Worm (Caenorhabditis elegans) whole organism, late embryonic: ENCODE measurements around the gene K04C1.3.

ENCODE experiments used
- K02D7.2 ChIP-seq: sonication (generic microtip); optimal IDR thresholded peaks from 2 replicates; lab custom pipeline; 2017; ENCODE audit warnings: mild to moderate bottlenecking, missing genetic modification characterization, missing compliant biosample characterization
- K09A11.1 ChIP-seq: sonication (generic microtip); optimal IDR thresholded peaks from 2 replicates; lab custom pipeline; 2017; ENCODE audit warnings: antibody characterized with exemption, mild to moderate bottlenecking, missing genetic modification characterization, missing compliant biosample characterization; ENCODE audit not compliant: insufficient read depth
- ahr-1 ChIP-seq: sonication (generic microtip); optimal IDR thresholded peaks from 2 replicates; lab custom pipeline; 2016; ENCODE audit warnings: missing genetic modification characterization, missing compliant biosample characterization
- ceh-18 ChIP-seq: sonication (generic microtip); optimal IDR thresholded peaks from 2 replicates; lab custom pipeline; 2016; ENCODE audit warnings: missing genetic modification characterization, missing compliant biosample characterization
- ceh-19 ChIP-seq: fragments of 200-800 bp; sonication (Bioruptor generic); optimal IDR thresholded peaks from 2 replicates; lab custom pipeline; 2018; ENCODE audit warnings: mild to moderate bottlenecking, missing genetic modification characterization, missing compliant biosample characterization
- ceh-2 ChIP-seq: sonication (generic microtip); optimal IDR thresholded peaks from 2 replicates; lab custom pipeline; 2016; ENCODE audit warnings: missing genotype, missing genetic modification characterization, missing compliant biosample characterization
- ceh-22 ChIP-seq: sonication (generic microtip); optimal IDR thresholded peaks from 2 replicates; lab custom pipeline; 2017; ENCODE audit warnings: missing biosample characterization, missing genetic modification characterization
- ceh-24 ChIP-seq: sonication (generic microtip); optimal IDR thresholded peaks from 2 replicates; lab custom pipeline; 2016; ENCODE audit warnings: mild to moderate bottlenecking, missing genetic modification characterization, missing compliant biosample characterization
- ceh-30 ChIP-seq: fragments of 150-350 bp; optimal IDR thresholded peaks from 2 replicates; lab custom pipeline; 2014; ENCODE audit warnings: missing biosample characterization, missing genetic modification characterization
- ceh-31 ChIP-seq: sonication (generic microtip); optimal IDR thresholded peaks from 2 replicates; lab custom pipeline; 2016; ENCODE audit warnings: missing genetic modification characterization, missing compliant biosample characterization
- ceh-34 ChIP-seq: sonication (generic microtip); optimal IDR thresholded peaks from 2 replicates; lab custom pipeline; 2016; ENCODE audit warnings: mild to moderate bottlenecking, missing genetic modification characterization, missing compliant biosample characterization
- dmd-4 ChIP-seq: sonication (generic microtip); optimal IDR thresholded peaks from 2 replicates; lab custom pipeline; 2016; ENCODE audit warnings: borderline replicate concordance, missing genetic modification characterization, missing compliant biosample characterization
- dve-1 ChIP-seq: sonication (generic microtip); optimal IDR thresholded peaks from 2 replicates; lab custom pipeline; 2017; ENCODE audit warnings: antibody characterized with exemption, mild to moderate bottlenecking, missing genetic modification characterization, missing compliant biosample characterization
- elt-2 ChIP-seq: sonication (generic microtip); optimal IDR thresholded peaks from 2 replicates; lab custom pipeline; 2016; ENCODE audit warnings: missing genetic modification reagents, missing genetic modification characterization, missing compliant biosample characterization
- elt-4 ChIP-seq: sonication (generic microtip); optimal IDR thresholded peaks from 2 replicates; lab custom pipeline; 2016; ENCODE audit warnings: missing genetic modification characterization, missing compliant biosample characterization
- fax-1 ChIP-seq: sonication (generic microtip); optimal IDR thresholded peaks from 2 replicates; lab custom pipeline; 2016; ENCODE audit warnings: missing genotype, missing genetic modification characterization, missing compliant biosample characterization
- fkh-10 ChIP-seq: fragments of 150-350 bp; optimal IDR thresholded peaks from 2 replicates; lab custom pipeline; 2014; ENCODE audit warnings: missing biosample characterization, missing genetic modification reagents, missing genetic modification characterization
- fkh-6 ChIP-seq: sonication (generic microtip); optimal IDR thresholded peaks from 2 replicates; lab custom pipeline; 2016; ENCODE audit warnings: missing genetic modification characterization, missing compliant biosample characterization
- gmeb-2 ChIP-seq: sonication (generic microtip); optimal IDR thresholded peaks from 2 replicates; lab custom pipeline; 2016; ENCODE audit warnings: missing genetic modification characterization, inconsistent platforms, missing compliant biosample characterization
- hlh-15 ChIP-seq: sonication (generic microtip); optimal IDR thresholded peaks from 2 replicates; lab custom pipeline; 2016; ENCODE audit warnings: missing genetic modification characterization, missing compliant biosample characterization
- hlh-30 ChIP-seq: sonication (generic microtip); optimal IDR thresholded peaks from 2 replicates; lab custom pipeline; 2017; ENCODE audit warnings: antibody characterized with exemption, missing genetic modification characterization, missing compliant biosample characterization; ENCODE audit not compliant: insufficient read depth
- hlh-8 ChIP-seq: sonication (generic microtip); optimal IDR thresholded peaks from 2 replicates; lab custom pipeline; 2016; ENCODE audit warnings: missing genotype, missing genetic modification characterization, missing compliant biosample characterization
- lim-6 ChIP-seq: sonication (generic microtip); optimal IDR thresholded peaks from 2 replicates; lab custom pipeline; 2016; ENCODE audit warnings: missing genetic modification characterization, missing compliant biosample characterization
- madf-2 ChIP-seq: sonication (generic microtip); optimal IDR thresholded peaks from 2 replicates; lab custom pipeline; 2017; ENCODE audit warnings: missing genetic modification characterization, missing compliant biosample characterization
- nfya-1 ChIP-seq: sonication (generic microtip); optimal IDR thresholded peaks from 2 replicates; lab custom pipeline; 2017; ENCODE audit warnings: missing genetic modification characterization, mild to moderate bottlenecking, missing compliant biosample characterization, antibody characterized with exemption, moderate library complexity
- odd-2 ChIP-seq: sonication (generic microtip); optimal IDR thresholded peaks from 2 replicates; lab custom pipeline; 2017; ENCODE audit warnings: antibody characterized with exemption, mild to moderate bottlenecking, missing genetic modification characterization, missing compliant biosample characterization
- pat-9 ChIP-seq: fragments of 200-800 bp; sonication (Bioruptor generic); optimal IDR thresholded peaks from 2 replicates; lab custom pipeline; 2018; ENCODE audit warnings: mild to moderate bottlenecking, missing genetic modification characterization, moderate library complexity, missing compliant biosample characterization
- pha-4 ChIP-seq: fragments of 150-350 bp; optimal IDR thresholded peaks from 2 replicates; lab custom pipeline; 2018; ENCODE audit warnings: missing biosample characterization, missing genetic modification reagents, missing genetic modification characterization
- ref-2 ChIP-seq: sonication (generic microtip); optimal IDR thresholded peaks from 2 replicates; lab custom pipeline; 2016; ENCODE audit warnings: missing genetic modification characterization, missing compliant biosample characterization
- rnt-1 ChIP-seq: sonication (generic microtip); optimal IDR thresholded peaks from 2 replicates; lab custom pipeline; 2016; ENCODE audit warnings: missing genetic modification characterization, missing compliant biosample characterization
- sox-2 ChIP-seq: fragments of 200-800 bp; sonication (Bioruptor generic); IDR thresholded peaks from 2 replicates; pipeline ENCODE4 v1.3.6; 2022; ENCODE audit warnings: missing genetic modification reagents, missing genetic modification characterization, missing compliant biosample characterization
- syd-9 ChIP-seq: sonication (generic microtip); optimal IDR thresholded peaks from 2 replicates; lab custom pipeline; 2016; ENCODE audit warnings: mild to moderate bottlenecking, missing genetic modification characterization, moderate library complexity, missing compliant biosample characterization
- tbx-2 ChIP-seq: sonication (generic microtip); optimal IDR thresholded peaks from 2 replicates; lab custom pipeline; 2016; ENCODE audit warnings: missing genetic modification characterization, missing compliant biosample characterization
- tbx-7 ChIP-seq: sonication (generic microtip); optimal IDR thresholded peaks from 2 replicates; lab custom pipeline; 2016; ENCODE audit warnings: missing genotype, missing genetic modification characterization, missing compliant biosample characterization
- ttx-3 ChIP-seq: sonication (generic microtip); optimal IDR thresholded peaks from 2 replicates; lab custom pipeline; 2016; ENCODE audit warnings: missing genetic modification reagents, missing genetic modification characterization, missing compliant biosample characterization
- unc-3 ChIP-seq, 2 experiments: fragments of 200-800 bp in 1 of 2; sonication (Bioruptor generic) in 1 of 2; sonication (generic microtip) in 1 of 2; conservative IDR thresholded peaks in 1 of 2; optimal IDR thresholded peaks in 1 of 2; 2 replicates each; pipeline versions ENCODE4 v1.3.6 to Lab custom; 2016 to 2022; ENCODE audit warnings: missing compliant biosample characterization in 2 of 2, missing genetic modification characterization in 2 of 2, missing genetic modification reagents in 1 of 2
- unc-55 ChIP-seq: sonication (generic microtip); optimal IDR thresholded peaks from 2 replicates; lab custom pipeline; 2017; ENCODE audit warnings: missing biosample characterization, missing genetic modification reagents, missing genetic modification characterization
- zip-5 ChIP-seq: sonication (generic microtip); optimal IDR thresholded peaks from 2 replicates; lab custom pipeline; 2016; ENCODE audit warnings: missing genetic modification characterization, missing compliant biosample characterization
- ztf-16 ChIP-seq: sonication (generic microtip); optimal IDR thresholded peaks from 2 replicates; lab custom pipeline; 2017; ENCODE audit warnings: missing genetic modification characterization, missing compliant biosample characterization

The K04C1.3 gene

DNA sequence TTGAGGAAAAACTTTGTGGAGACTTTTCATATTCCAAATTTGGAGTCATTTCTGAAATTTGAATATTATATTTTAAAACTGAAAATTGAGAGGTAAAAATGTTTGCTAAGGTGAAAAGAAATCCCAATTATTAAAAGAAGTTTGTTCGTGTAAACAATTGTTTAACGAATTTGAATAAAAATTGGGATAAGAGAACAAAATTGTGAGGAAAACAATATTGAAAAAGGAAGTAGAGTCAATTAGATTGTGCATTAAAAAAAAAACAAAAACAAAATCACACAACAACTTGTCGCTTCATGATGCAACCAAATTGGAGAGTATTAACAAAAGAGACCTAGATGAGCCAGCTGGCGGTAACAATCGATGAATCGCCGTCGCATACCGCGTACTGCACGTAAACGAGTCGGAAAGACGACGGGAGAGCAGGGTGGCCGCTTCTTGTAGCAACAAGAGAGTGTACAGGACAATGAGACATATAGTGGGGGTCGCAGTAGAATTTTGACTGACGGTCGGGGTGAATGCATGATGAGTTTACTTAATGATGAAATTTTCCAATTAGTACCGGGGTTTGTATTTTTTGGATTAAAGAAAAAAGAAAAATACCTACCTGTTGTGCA lies at the start of gene K04C1.3:
K04C1.3 (minus strand) TSS at position 51 of the 617 bp plus-strand sequence.
- TF ChIP-seq ceh-31 (tag; lab: Kevin White, UChicago) (peak; percentile 60), rnt-1 (tag; lab: Kevin White, UChicago) (no peak), ceh-2 (tag; lab: Kevin White, UChicago) (no peak), dve-1 (tag; lab: Kevin White, UChicago) (no peak)

DNA sequence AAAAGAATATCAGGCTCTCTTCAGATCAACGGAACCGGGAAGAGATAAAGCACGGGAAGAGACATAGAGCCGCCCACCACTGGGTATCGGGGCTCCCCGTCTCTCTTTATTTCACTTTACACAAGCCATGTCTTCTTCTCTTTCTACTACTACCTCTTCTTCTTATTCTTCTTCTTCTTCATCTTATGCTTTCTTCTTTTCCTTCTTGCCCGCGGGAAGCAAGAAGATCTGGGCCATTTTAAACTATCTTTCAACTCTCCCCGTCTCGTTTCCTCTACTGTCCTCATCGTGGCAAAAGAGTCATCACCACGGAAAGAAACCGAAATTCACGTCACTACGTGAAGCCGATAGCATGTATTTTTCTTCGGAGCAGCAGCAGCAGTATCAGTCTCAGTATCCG lies 49.4 kb upstream of the K04C1.3 start:
- TF ChIP-seq hlh-8 (tag; lab: Kevin White, UChicago) (no peak), ceh-30 (tag; lab: Kevin White, UChicago) (no peak), ztf-16 (no peak), hlh-15 (no peak), ttx-3 (tag; lab: Kevin White, UChicago) (no peak), tbx-7 (tag; lab: Kevin White, UChicago) (no peak), elt-4 (tag; lab: Kevin White, UChicago) (no peak), ceh-24 (tag; lab: Kevin White, UChicago) (no peak), ceh-2 (tag; lab: Kevin White, UChicago) (no peak), fkh-6 (tag; lab: Kevin White, UChicago) (no peak), pat-9 (tag; lab: Kevin White, UChicago) (peak; percentile 20), K02D7.2 (tag; lab: Kevin White, UChicago) (no peak), unc-3 (GFP tag; conservative IDR thresholded peaks at IDR 0.05; lab: Robert Waterston, UW) (no peak), unc-3 (tag; optimal IDR thresholded peaks at IDR 0.05; lab: Kevin White, UChicago) (no peak), sox-2 (GFP tag; lab: Robert Waterston, UW) (no peak), K09A11.1 (tag; lab: Kevin White, UChicago) (no peak), fax-1 (tag; lab: Kevin White, UChicago) (no peak), lim-6 (tag; lab: Kevin White, UChicago) (no peak), gmeb-2 (no peak), ref-2 (tag; lab: Kevin White, UChicago) (no peak), dmd-4 (no peak), odd-2 (tag; lab: Kevin White, UChicago) (no peak), ceh-22 (tag; lab: Kevin White, UChicago) (no peak), elt-2 (tag; lab: Kevin White, UChicago) (no peak), hlh-30 (tag; lab: Kevin White, UChicago) (no peak), ceh-34 (tag; lab: Kevin White, UChicago) (peak; percentile 44), unc-55 (GFP tag; lab: Kevin White, UChicago) (peak; percentile 65), fkh-10 (GFP tag; lab: Kevin White, UChicago) (no peak), nfya-1 (tag; lab: Kevin White, UChicago) (peak; percentile 12), ceh-18 (tag; lab: Kevin White, UChicago) (peak; percentile 90), syd-9 (tag; lab: Kevin White, UChicago) (peak; percentile 12), ahr-1 (tag; lab: Kevin White, UChicago) (no peak), rnt-1 (tag; lab: Kevin White, UChicago) (peak; percentile 56), zip-5 (tag; lab: Kevin White, UChicago) (no peak), ceh-19 (GFP tag; lab: Kevin White, UChicago) (no peak), tbx-2 (peak; percentile 30), pha-4 (no peak), madf-2 (tag; lab: Kevin White, UChicago) (no peak)
- TF ChIP-seq, all 69 proteins: peak for 8
